Fruit fly (Drosophila melanogaster) whole organism: Measurements from ENCODE around the gene RabX6.

Experiments
- CG8478 ChIP-seq: fragments of >200 bp; optimal IDR thresholded peaks from 2 replicates; lab custom pipeline; 2018; ENCODE audit warnings: inconsistent platforms
- Dll ChIP-seq: fragments of >200 bp; optimal IDR thresholded peaks from 2 replicates; lab custom pipeline; 2017
- pan ChIP-seq: fragments of >200 bp; optimal IDR thresholded peaks from 2 replicates; lab custom pipeline; 2017
- psq ChIP-seq: fragments of >200 bp; optimal IDR thresholded peaks from 2 replicates; lab custom pipeline; 2017
- usp ChIP-seq: fragments of >200 bp; optimal IDR thresholded peaks from 2 replicates; lab custom pipeline; 2017; ENCODE audit warnings: missing biosample characterization, missing genetic modification characterization, mixed read lengths

- no peak for TF ChIP-seq psq (lab: Kevin White, UChicago)
- TF ChIP-seq Dll (lab: Kevin White, UChicago): no peak
- TF ChIP-seq usp (GFP tag; lab: Kevin White, UChicago): no peak
- TF ChIP-seq pan (lab: Kevin White, UChicago): no peak
- no peak for TF ChIP-seq CG8478 (lab: Kevin White, UChicago)
Observed at dm6 chr3L:682420-682882, 7.9 kb upstream of the RabX6 start, which contains the start of gene CG3386.
